Fruit fly (Drosophila melanogaster) whole organism, prepupa: ENCODE measurements around the gene Nnf1b.

Experiments used
- CG10631 ChIP-seq: fragments of 200-800 bp; sonication (Bioruptor generic); optimal IDR thresholded peaks from 2 replicates; lab custom pipeline; 2016; ENCODE audit warnings: missing biosample characterization, missing genetic modification characterization
- CG10669 ChIP-seq: fragments of 200-800 bp; sonication (Bioruptor generic); optimal IDR thresholded peaks from 3 replicates; lab custom pipeline; 2018; ENCODE audit warnings: missing biosample characterization, mild to moderate bottlenecking, missing genetic modification characterization, moderate library complexity
- CG11902 ChIP-seq: fragments of 200-800 bp; sonication (Bioruptor generic); optimal IDR thresholded peaks from 3 replicates; lab custom pipeline; 2016; ENCODE audit warnings: missing biosample characterization, missing genetic modification characterization
- CG15336 ChIP-seq: fragments of 200-800 bp; sonication (Bioruptor generic); IDR thresholded peaks from 2 replicates; pipeline ENCODE4 v1.3.6; 2022; ENCODE audit warnings: missing biosample characterization, missing genetic modification characterization
- CG3032 ChIP-seq: fragments of 200-800 bp; optimal IDR thresholded peaks from 2 replicates; lab custom pipeline; 2019; ENCODE audit warnings: missing biosample characterization, mild to moderate bottlenecking, missing genetic modification characterization, moderate library complexity
- CG31627 ChIP-seq: fragments of 200-800 bp; sonication (Bioruptor generic); optimal IDR thresholded peaks from 3 replicates; lab custom pipeline; 2016; ENCODE audit warnings: missing biosample characterization, missing genetic modification characterization
- CG34406 ChIP-seq: fragments of 200-800 bp; sonication (Bioruptor generic); optimal IDR thresholded peaks from 3 replicates; lab custom pipeline; 2016; ENCODE audit warnings: missing biosample characterization, missing genetic modification characterization
- CG6276 ChIP-seq: fragments of 200-800 bp; sonication (Bioruptor generic); optimal IDR thresholded peaks from 2 replicates; lab custom pipeline; 2017; ENCODE audit warnings: missing biosample characterization, mild to moderate bottlenecking, missing genetic modification characterization
- CG6792 ChIP-seq: fragments of 200-800 bp; sonication (Bioruptor generic); optimal IDR thresholded peaks from 3 replicates; lab custom pipeline; 2016; ENCODE audit warnings: missing biosample characterization, missing genetic modification characterization
- CG6808 ChIP-seq: fragments of 200-800 bp; sonication (Bioruptor generic); optimal IDR thresholded peaks from 3 replicates; lab custom pipeline; 2017; ENCODE audit warnings: missing biosample characterization, missing genetic modification characterization, mild to moderate bottlenecking, moderate library complexity, missing genetic modification reagents
- CG7368 ChIP-seq: fragments of 200-800 bp; sonication (Bioruptor generic); optimal IDR thresholded peaks from 3 replicates; lab custom pipeline; 2016; ENCODE audit warnings: missing biosample characterization, missing genetic modification characterization
- CG8119 ChIP-seq: fragments of 200-800 bp; sonication (Bioruptor generic); IDR thresholded peaks from 3 replicates; pipeline ENCODE4 v1.3.6; 2022; ENCODE audit warnings: missing biosample characterization, missing genetic modification characterization
- CG8319 ChIP-seq: fragments of 200-800 bp; sonication (Bioruptor generic); optimal IDR thresholded peaks from 3 replicates; lab custom pipeline; 2016; ENCODE audit warnings: missing biosample characterization, missing genetic modification characterization
- CG8632 ChIP-seq: fragments of 200-800 bp; sonication (Bioruptor generic); optimal IDR thresholded peaks from 3 replicates; lab custom pipeline; 2016; ENCODE audit warnings: missing biosample characterization, missing genetic modification characterization
- Eip75B ChIP-seq: fragments of 200-800 bp; sonication (Bioruptor generic); optimal IDR thresholded peaks from 3 replicates; lab custom pipeline; 2016; ENCODE audit warnings: missing biosample characterization, missing genetic modification characterization
- Eip93F ChIP-seq: fragments of 200-800 bp; sonication (Bioruptor generic); optimal IDR thresholded peaks from 2 replicates; lab custom pipeline; 2016; ENCODE audit warnings: missing biosample characterization, mild to moderate bottlenecking, missing genetic modification characterization
- Ets21C ChIP-seq: fragments of 200-800 bp; sonication (Bioruptor generic); optimal IDR thresholded peaks from 3 replicates; lab custom pipeline; 2016; ENCODE audit warnings: missing biosample characterization, missing genetic modification characterization
- Ets96B ChIP-seq: fragments of 200-800 bp; optimal IDR thresholded peaks from 2 replicates; lab custom pipeline; 2019; ENCODE audit warnings: missing biosample characterization, mild to moderate bottlenecking, missing genetic modification characterization, moderate library complexity
- Hr39 ChIP-seq: fragments of 200-800 bp; sonication (Bioruptor generic); optimal IDR thresholded peaks from 2 replicates; lab custom pipeline; 2016; ENCODE audit warnings: missing biosample characterization, missing genetic modification characterization
- Lpt ChIP-seq: fragments of 200-800 bp; sonication (Bioruptor generic); optimal IDR thresholded peaks from 3 replicates; lab custom pipeline; 2016; ENCODE audit warnings: missing biosample characterization, missing genetic modification characterization
- Met ChIP-seq: fragments of 200-800 bp; sonication (Bioruptor generic); optimal IDR thresholded peaks from 3 replicates; lab custom pipeline; 2016; ENCODE audit warnings: missing biosample characterization, missing genetic modification characterization
- OdsH ChIP-seq: fragments of 200-800 bp; sonication (Bioruptor generic); optimal IDR thresholded peaks from 3 replicates; lab custom pipeline; 2016; ENCODE audit warnings: missing biosample characterization, missing genetic modification characterization
- Smox ChIP-seq: fragments of 200-800 bp; sonication (Bioruptor generic); optimal IDR thresholded peaks from 3 replicates; lab custom pipeline; 2016; ENCODE audit warnings: missing biosample characterization, missing genetic modification characterization
- Sox102F ChIP-seq: fragments of 200-800 bp; sonication (Bioruptor generic); optimal IDR thresholded peaks from 2 replicates; lab custom pipeline; 2016; ENCODE audit warnings: missing biosample characterization, mild to moderate bottlenecking, missing genetic modification characterization
- Sox14 ChIP-seq: fragments of 200-800 bp; sonication (Bioruptor generic); optimal IDR thresholded peaks from 3 replicates; lab custom pipeline; 2016; ENCODE audit warnings: missing biosample characterization, missing genetic modification characterization
- achi ChIP-seq: fragments of 200-800 bp; sonication (Bioruptor generic); optimal IDR thresholded peaks from 3 replicates; lab custom pipeline; 2016; ENCODE audit warnings: missing biosample characterization, missing genetic modification characterization
- acj6 ChIP-seq: fragments of 200-800 bp; sonication (Bioruptor generic); optimal IDR thresholded peaks from 3 replicates; lab custom pipeline; 2016; ENCODE audit warnings: missing biosample characterization, missing genetic modification characterization
- cyc ChIP-seq: fragments of 200-800 bp; sonication (Bioruptor generic); optimal IDR thresholded peaks from 3 replicates; lab custom pipeline; 2016; ENCODE audit warnings: missing biosample characterization, missing genetic modification characterization
- eg ChIP-seq: fragments of 200-800 bp; sonication (Bioruptor generic); IDR thresholded peaks from 3 replicates; pipeline ENCODE4 v1.3.6; 2022; ENCODE audit warnings: missing biosample characterization, missing genetic modification characterization
- fd59A ChIP-seq: fragments of 200-800 bp; sonication (Bioruptor generic); optimal IDR thresholded peaks from 2 replicates; lab custom pipeline; 2017; ENCODE audit warnings: missing biosample characterization, mild to moderate bottlenecking, missing genetic modification characterization, missing genetic modification reagents
- fd85E ChIP-seq: fragments of 200-800 bp; sonication (Bioruptor generic); optimal IDR thresholded peaks from 3 replicates; lab custom pipeline; 2016; ENCODE audit warnings: missing biosample characterization, missing genetic modification characterization
- fkh ChIP-seq: fragments of 200-800 bp; sonication (Bioruptor generic); optimal IDR thresholded peaks from 3 replicates; lab custom pipeline; 2017; ENCODE audit warnings: missing biosample characterization, mild to moderate bottlenecking, missing genetic modification characterization, moderate library complexity
- lz ChIP-seq: fragments of 200-800 bp; sonication (Bioruptor generic); optimal IDR thresholded peaks from 3 replicates; lab custom pipeline; 2016; ENCODE audit warnings: missing biosample characterization, missing genetic modification characterization
- net ChIP-seq: fragments of 200-800 bp; sonication (Bioruptor generic); optimal IDR thresholded peaks from 3 replicates; lab custom pipeline; 2016; ENCODE audit warnings: missing biosample characterization, missing genetic modification characterization
- pdm3 ChIP-seq: fragments of 200-800 bp; sonication (Bioruptor generic); optimal IDR thresholded peaks from 3 replicates; lab custom pipeline; 2016; ENCODE audit warnings: missing biosample characterization, missing genetic modification characterization
- salr ChIP-seq, 2 experiments: fragments of 200-800 bp; sonication (Bioruptor generic); optimal IDR thresholded peaks; 3 replicates each; lab custom pipeline; 2016 to 2018; ENCODE audit warnings: missing biosample characterization in 2 of 2, missing genetic modification characterization in 2 of 2, mild to moderate bottlenecking in 1 of 2
- spab ChIP-seq: fragments of 200-800 bp; sonication (Bioruptor generic); optimal IDR thresholded peaks from 2 replicates; lab custom pipeline; 2017; ENCODE audit warnings: missing biosample characterization, mild to moderate bottlenecking, missing genetic modification characterization, missing genetic modification reagents
- ss ChIP-seq, 2 experiments: fragments of 200-800 bp; sonication (Bioruptor generic); optimal IDR thresholded peaks; 2 replicates in 1 of 2; 3 replicates in 1 of 2; lab custom pipeline; 2017 to 2018; ENCODE audit warnings: mild to moderate bottlenecking in 2 of 2, missing biosample characterization in 2 of 2, missing genetic modification characterization in 2 of 2, moderate library complexity in 1 of 2
- svp ChIP-seq: fragments of 200-800 bp; sonication (Bioruptor generic); peaks from one replicate; lab custom pipeline; 2016; ENCODE audit warnings: missing biosample characterization, missing genetic modification characterization
- vri ChIP-seq: fragments of 200-800 bp; sonication (Bioruptor generic); optimal IDR thresholded peaks from 3 replicates; lab custom pipeline; 2016; ENCODE audit warnings: missing biosample characterization, mild to moderate bottlenecking, missing genetic modification characterization

The Nnf1b gene

dm6 chr2L:847988-848622 is 37.7 kb downstream of the Nnf1b start (continued):
- TF ChIP-seq pdm3 (GFP tag; lab: Kevin White, UChicago) = peak; percentile 79
- peak; percentile 88 for TF ChIP-seq cyc (GFP tag; lab: Kevin White, UChicago)
- peak in 1 of 2 experiments; percentile 45 for TF ChIP-seq salr (GFP tag; optimal IDR thresholded peaks at IDR 0.05; lab: Kevin White, UChicago)
- TF ChIP-seq fd85E (GFP tag; lab: Kevin White, UChicago) = peak; percentile 62
- TF ChIP-seq CG7368 (GFP tag; lab: Kevin White, UChicago) = peak; percentile 80
- TF ChIP-seq fd59A (GFP tag; lab: Kevin White, UChicago) = peak; percentile 59
- peak; percentile 68 for TF ChIP-seq Ets96B (tag; lab: Kevin White, UChicago)
- peak; percentile 73 for TF ChIP-seq CG10669 (GFP tag; lab: Kevin White, UChicago)
- TF ChIP-seq CG34406 = peak; percentile 71
- peak; percentile 78 for TF ChIP-seq acj6 (GFP tag; lab: Kevin White, UChicago)
- peak; percentile 64 for TF ChIP-seq net
- TF ChIP-seq lz (GFP tag; lab: Kevin White, UChicago) = peak; percentile 88
- TF ChIP-seq spab = peak; percentile 67
- TF ChIP-seq ss (GFP tag; optimal IDR thresholded peaks at IDR 0.05; lab: Kevin White, UChicago) = peak; percentile 78 to 80
- peak; percentile 90 for TF ChIP-seq Met (GFP tag; lab: Kevin White, UChicago)
- TF ChIP-seq fkh = no peak
- peak; percentile 82 for TF ChIP-seq Smox (GFP tag; lab: Kevin White, UChicago)
- TF ChIP-seq CG6276 = peak; percentile 6
- TF ChIP-seq CG11902 (GFP tag; lab: Kevin White, UChicago) = peak; percentile 61
- peak; percentile 90 for TF ChIP-seq svp (GFP tag; lab: Kevin White, UChicago)
- TF ChIP-seq CG8319 (GFP tag; lab: Kevin White, UChicago) = peak; percentile 44
- TF ChIP-seq Eip75B (GFP tag; lab: Kevin White, UChicago) = peak; percentile 86
- peak; percentile 91 for TF ChIP-seq Sox102F (GFP tag; lab: Kevin White, UChicago)
- TF ChIP-seq eg = peak; percentile 43; the same call in 2 of the 3 replicates
- peak; percentile 88 for TF ChIP-seq vri
- peak; percentile 82 for TF ChIP-seq CG6792 (GFP tag; lab: Kevin White, UChicago)
- TF ChIP-seq Hr39 (GFP tag; lab: Kevin White, UChicago) = peak; percentile 86

dm6 chr2L:849138-849744 is 38.9 kb downstream of the Nnf1b start:
- TF ChIP-seq acj6 (GFP tag; lab: Kevin White, UChicago) (no peak), pdm3 (GFP tag; lab: Kevin White, UChicago) (no peak), svp (GFP tag; lab: Kevin White, UChicago) (peak; percentile 99), Eip93F (GFP tag; lab: Kevin White, UChicago) (peak; percentile 32), OdsH (GFP tag; lab: Kevin White, UChicago) (no peak)

dm6 chr2L:849787-850512 is 39.6 kb downstream of the Nnf1b start:
- TF ChIP-seq Hr39 (GFP tag; lab: Kevin White, UChicago) (no peak), net (no peak), CG8319 (GFP tag; lab: Kevin White, UChicago) (no peak), Sox14 (GFP tag; lab: Kevin White, UChicago) (no peak), Ets21C (GFP tag; lab: Kevin White, UChicago) (no peak), achi (GFP tag; lab: Kevin White, UChicago) (no peak), CG15336 (GFP tag; lab: Robert Waterston, UW) (no peak), CG8632 (GFP tag; lab: Kevin White, UChicago) (no peak), CG3032 (no peak), CG31627 (GFP tag; lab: Kevin White, UChicago) (no peak), CG8119 (no peak), CG6808 (GFP tag; lab: Kevin White, UChicago) (no peak), Ets96B (tag; lab: Kevin White, UChicago) (no peak), Lpt (no peak), fd59A (GFP tag; lab: Kevin White, UChicago) (no peak), CG6276 (no peak), salr (GFP tag; optimal IDR thresholded peaks at IDR 0.05; lab: Kevin White, UChicago) (no peak), CG10631 (no peak), fd85E (GFP tag; lab: Kevin White, UChicago) (no peak)
